Worm (Caenorhabditis elegans) whole organism, L4/young adult: ENCODE data around the gene Y73F8A.1159.

Experiments
- W03F9.2 ChIP-seq: fragments of 150-350 bp; optimal IDR thresholded peaks from 2 replicates; lab custom pipeline; 2014; ENCODE audit warnings: missing biosample characterization, missing genetic modification characterization
- him-1 ChIP-seq: sonication (generic microtip); optimal IDR thresholded peaks from 2 replicates; lab custom pipeline; 2016; ENCODE audit warnings: missing genotype, missing genetic modification reagents, missing genetic modification characterization, missing compliant biosample characterization

- TF ChIP-seq him-1 (tag; lab: Kevin White, UChicago) (no peak), W03F9.2 (tag; lab: Kevin White, UChicago) (no peak)
These were observed 29.6 kb downstream of the Y73F8A.1159 start, which contains the start of gene cpna-4 for ce11 chrIV:15361244-15361643.
